Fruit fly (Drosophila melanogaster) whole organism, embryonic: ENCODE data around the gene Dtg.

Experiments used
- CG11504 ChIP-seq: fragments of 200-800 bp; sonication (Bioruptor generic); optimal IDR thresholded peaks from 3 replicates; lab custom pipeline; 2019; ENCODE audit warnings: missing biosample characterization, mild to moderate bottlenecking, missing genetic modification characterization, moderate library complexity
- CG12391 ChIP-seq: fragments of 200-800 bp; sonication (Bioruptor generic); optimal IDR thresholded peaks from 3 replicates; lab custom pipeline; 2018; ENCODE audit warnings: missing biosample characterization, mild to moderate bottlenecking, missing genetic modification characterization, moderate library complexity
- CG2202 ChIP-seq: fragments of 200-800 bp; sonication (Bioruptor generic); optimal IDR thresholded peaks from 2 replicates; lab custom pipeline; 2018; ENCODE audit warnings: missing biosample characterization, mild to moderate bottlenecking, missing genetic modification characterization
- CG3281 ChIP-seq: fragments of 200-800 bp; sonication (Bioruptor generic); optimal IDR thresholded peaks from 3 replicates; lab custom pipeline; 2017; ENCODE audit warnings: missing biosample characterization, mild to moderate bottlenecking, missing genetic modification characterization
- CG4854 ChIP-seq: fragments of 200-800 bp; sonication (Bioruptor generic); optimal IDR thresholded peaks from 2 replicates; lab custom pipeline; 2016; ENCODE audit warnings: missing biosample characterization, missing genetic modification characterization, inconsistent platforms
- HLH3B ChIP-seq: fragments of 200-800 bp; sonication (Bioruptor generic); IDR thresholded peaks from 2 replicates; pipeline ENCODE4 v1.3.6; 2022; ENCODE audit warnings: missing biosample characterization, missing genetic modification characterization
- ham ChIP-seq: fragments of 200-800 bp; sonication (Bioruptor generic); IDR thresholded peaks from 2 replicates; pipeline ENCODE4 v1.3.6; 2022; ENCODE audit warnings: missing biosample characterization, missing genetic modification characterization
- so ChIP-seq: fragments of 200-800 bp; sonication (Bioruptor generic); IDR thresholded peaks from 3 replicates; pipeline ENCODE4 v1.3.6; 2022; ENCODE audit warnings: missing biosample characterization, missing genetic modification characterization
- sqz ChIP-seq: fragments of 200-800 bp; sonication (Bioruptor generic); optimal IDR thresholded peaks from 3 replicates; lab custom pipeline; 2018; ENCODE audit warnings: missing biosample characterization, mild to moderate bottlenecking, missing genetic modification characterization
- tup ChIP-seq: fragments of 200-800 bp; sonication (Bioruptor generic); optimal IDR thresholded peaks from 2 replicates; lab custom pipeline; 2016; ENCODE audit warnings: missing biosample characterization, mild to moderate bottlenecking, missing genetic modification characterization, moderate library complexity
- unc-4 ChIP-seq: fragments of 200-800 bp; sonication (Bioruptor generic); IDR thresholded peaks from 2 replicates; pipeline ENCODE4 v1.3.6; 2022; ENCODE audit warnings: missing biosample characterization, missing genetic modification characterization; ENCODE audit not compliant: partially characterized antibody

dm6 chr3R:12662531-12662930, 14.7 kb downstream of the Dtg start, which contains the start of gene CG14395:
- TF ChIP-seq unc-4 (GFP tag; lab: Robert Waterston, UW), result no peak
- TF ChIP-seq HLH3B (GFP tag; lab: Robert Waterston, UW), result no peak
- no peak for TF ChIP-seq tup
- no peak for TF ChIP-seq ham
- no peak for TF ChIP-seq CG2202 (tag; lab: Kevin White, UChicago)
- no peak for TF ChIP-seq CG12391 (tag; lab: Kevin White, UChicago)
- no peak for TF ChIP-seq CG4854 (GFP tag; lab: Kevin White, UChicago)
- TF ChIP-seq sqz (GFP tag; lab: Kevin White, UChicago), result no peak
- TF ChIP-seq so (GFP tag; lab: Robert Waterston, UW), result no peak
- no peak for TF ChIP-seq CG3281 (GFP tag; lab: Kevin White, UChicago)
- no peak for TF ChIP-seq CG11504
